Worm (Caenorhabditis elegans) whole organism, young adult: Measurements from ENCODE around the gene asp-2.

Experiments
- F22D6.2 ChIP-seq: sonication (generic microtip); optimal IDR thresholded peaks from 2 replicates; lab custom pipeline; 2016; ENCODE audit warnings: mild to moderate bottlenecking, missing genetic modification characterization, missing compliant biosample characterization
- F37B4.10 ChIP-seq: fragments of 200-800 bp; sonication (Bioruptor generic); IDR thresholded peaks from 2 replicates; pipeline ENCODE4 v1.3.6; 2022; ENCODE audit warnings: missing genetic modification characterization, missing compliant biosample characterization
- Y56A3A.18 ChIP-seq: fragments of 200-800 bp; sonication (Bioruptor generic); IDR thresholded peaks from 2 replicates; pipeline ENCODE4 v1.3.6; 2022; ENCODE audit warnings: missing genetic modification reagents, missing genetic modification characterization, missing compliant biosample characterization
- ZK185.1 ChIP-seq: sonication (generic microtip); optimal IDR thresholded peaks from 2 replicates; lab custom pipeline; 2016; ENCODE audit warnings: mild to moderate bottlenecking, missing genetic modification characterization, missing compliant biosample characterization; ENCODE audit not compliant: poor library complexity, severe bottlenecking
- aptf-2 ChIP-seq: fragments of 200-800 bp; sonication (Bioruptor generic); conservative IDR thresholded peaks from 2 replicates; pipeline ENCODE4 v1.3.6; 2022; ENCODE audit warnings: missing genetic modification reagents, missing genetic modification characterization, missing compliant biosample characterization
- attf-6 ChIP-seq: fragments of 200-800 bp; sonication (Bioruptor generic); IDR thresholded peaks from 2 replicates; pipeline ENCODE4 v1.3.6; 2022; ENCODE audit warnings: missing genetic modification reagents, missing genetic modification characterization, missing compliant biosample characterization
- cebp-1 ChIP-seq, 2 experiments: fragments of 200-800 bp in 1 of 2; sonication (Bioruptor generic) in 1 of 2; sonication (generic microtip) in 1 of 2; IDR thresholded peaks in 1 of 2; optimal IDR thresholded peaks in 1 of 2; 2 replicates each; pipeline versions ENCODE4 v1.3.6 to Lab custom; 2017 to 2022; ENCODE audit warnings: missing compliant biosample characterization in 2 of 2, missing genetic modification characterization in 2 of 2, mild to moderate bottlenecking in 1 of 2, missing genetic modification reagents in 1 of 2, moderate library complexity in 1 of 2
- ceh-58 ChIP-seq: fragments of 200-800 bp; sonication (Bioruptor generic); IDR thresholded peaks from 2 replicates; pipeline ENCODE4 v1.3.6; 2022; ENCODE audit warnings: missing genetic modification characterization, missing compliant biosample characterization
- efl-1 ChIP-seq: fragments of 150-350 bp; optimal IDR thresholded peaks from 2 replicates; lab custom pipeline; 2014; ENCODE audit warnings: missing biosample characterization, missing genetic modification reagents, missing genetic modification characterization
- egrh-3 ChIP-seq: fragments of 200-800 bp; sonication (Bioruptor generic); IDR thresholded peaks from 2 replicates; pipeline ENCODE4 v1.3.6; 2022; ENCODE audit warnings: missing genetic modification reagents, missing genetic modification characterization, missing compliant biosample characterization
- hlh-26 ChIP-seq: fragments of 200-800 bp; sonication (Bioruptor generic); conservative IDR thresholded peaks from 2 replicates; pipeline ENCODE4 v1.3.6; 2022; ENCODE audit warnings: missing genetic modification reagents, missing genetic modification characterization, missing compliant biosample characterization
- hmg-20 ChIP-seq: fragments of 200-800 bp; sonication (Bioruptor generic); IDR thresholded peaks from 2 replicates; pipeline ENCODE4 v1.3.6; 2022; ENCODE audit warnings: missing genetic modification reagents, missing genetic modification characterization, missing compliant biosample characterization
- hsf-1 ChIP-seq: fragments of 200-800 bp; sonication (Bioruptor generic); IDR thresholded peaks from 2 replicates; pipeline ENCODE4 v1.3.6; 2022; ENCODE audit warnings: missing genetic modification reagents, missing genetic modification characterization, missing compliant biosample characterization
- lag-1 ChIP-seq: fragments of 200-800 bp; sonication (Bioruptor generic); IDR thresholded peaks from 2 replicates; pipeline ENCODE4 v1.3.6; 2022; ENCODE audit warnings: missing genetic modification reagents, missing genetic modification characterization, missing compliant biosample characterization
- let-526 ChIP-seq: fragments of 200-800 bp; sonication (Bioruptor generic); IDR thresholded peaks from 2 replicates; pipeline ENCODE4 v1.3.6; 2022; ENCODE audit warnings: missing genetic modification reagents, missing genetic modification characterization, missing compliant biosample characterization
- let-607 ChIP-seq, 2 experiments: fragments of 200-800 bp in 1 of 2; sonication (Bioruptor generic) in 1 of 2; sonication (generic microtip) in 1 of 2; optimal IDR thresholded peaks; 2 replicates each; lab custom pipeline; 2016 to 2018; ENCODE audit warnings: mild to moderate bottlenecking in 2 of 2, missing compliant biosample characterization in 2 of 2, missing genetic modification characterization in 2 of 2, moderate library complexity in 2 of 2, missing genotype in 1 of 2
- lin-35 ChIP-seq, 3 experiments: fragments of 150-350 bp in 2 of 3; sonication (generic microtip) in 1 of 3; optimal IDR thresholded peaks; 2 replicates each; lab custom pipeline; 2014 to 2018; ENCODE audit warnings: missing biosample characterization in 3 of 3, missing genetic modification characterization in 3 of 3, missing genetic modification reagents in 3 of 3
- mcd-1 ChIP-seq: fragments of 200-800 bp; sonication (Bioruptor generic); IDR thresholded peaks from 2 replicates; pipeline ENCODE4 v1.3.6; 2022; ENCODE audit warnings: missing genetic modification reagents, missing genetic modification characterization, missing compliant biosample characterization
- mes-4 ChIP-seq: sonication (generic microtip); optimal IDR thresholded peaks from 2 replicates; lab custom pipeline; 2016; ENCODE audit warnings: missing genotype, missing genetic modification characterization, missing compliant biosample characterization
- nfyb-1 ChIP-seq: fragments of 200-800 bp; sonication (Bioruptor generic); IDR thresholded peaks from 2 replicates; pipeline ENCODE4 v1.3.6; 2022; ENCODE audit warnings: missing genetic modification reagents, missing genetic modification characterization, missing compliant biosample characterization
- nhr-27 ChIP-seq: fragments of 200-800 bp; sonication (Bioruptor generic); optimal IDR thresholded peaks from 2 replicates; lab custom pipeline; 2018; ENCODE audit warnings: mild to moderate bottlenecking, missing genetic modification characterization, moderate library complexity, missing compliant biosample characterization
- nhr-90 ChIP-seq: sonication (generic microtip); optimal IDR thresholded peaks from 2 replicates; lab custom pipeline; 2016; ENCODE audit warnings: missing genotype, mild to moderate bottlenecking, missing genetic modification characterization, missing compliant biosample characterization
- repo-1 ChIP-seq: sonication (generic microtip); optimal IDR thresholded peaks from 2 replicates; lab custom pipeline; 2017; ENCODE audit warnings: mild to moderate bottlenecking, missing genetic modification characterization, missing compliant biosample characterization
- sdz-38 ChIP-seq: sonication (generic microtip); optimal IDR thresholded peaks from 2 replicates; lab custom pipeline; 2016; ENCODE audit warnings: missing genotype, missing genetic modification characterization, missing compliant biosample characterization
- snpc-4 ChIP-seq, 5 experiments: fragments of 150-350 bp in 1 of 5; sonication (generic microtip) in 4 of 5; optimal IDR thresholded peaks; 2 replicates each; lab custom pipeline; 2014 to 2018; ENCODE audit warnings: missing genetic modification characterization in 5 of 5, missing biosample characterization in 3 of 5, antibody characterized with exemption in 2 of 5, mild to moderate bottlenecking in 2 of 5, missing compliant biosample characterization in 2 of 5, missing genotype in 2 of 5, moderate library complexity in 2 of 5, missing genetic modification reagents in 1 of 5
- somi-1 ChIP-seq: fragments of 200-800 bp; sonication (Bioruptor generic); optimal IDR thresholded peaks from 2 replicates; lab custom pipeline; 2018; ENCODE audit warnings: mild to moderate bottlenecking, missing genetic modification characterization, missing compliant biosample characterization
- tbp1 ChIP-seq: fragments of 200-800 bp; sonication (Bioruptor generic); optimal IDR thresholded peaks from 2 replicates; lab custom pipeline; 2018; ENCODE audit warnings: mild to moderate bottlenecking, missing genetic modification characterization, missing compliant biosample characterization
- tlf-1 ChIP-seq: fragments of 200-800 bp; sonication (Bioruptor generic); optimal IDR thresholded peaks from 2 replicates; lab custom pipeline; 2018; ENCODE audit warnings: mild to moderate bottlenecking, missing genetic modification characterization, missing compliant biosample characterization
- unc-130 ChIP-seq: sonication (generic microtip); optimal IDR thresholded peaks from 2 replicates; lab custom pipeline; 2016; ENCODE audit warnings: missing genetic modification reagents, missing genetic modification characterization, missing compliant biosample characterization
- zfh-2 ChIP-seq: fragments of 200-800 bp; sonication (Bioruptor generic); conservative IDR thresholded peaks from 2 replicates; pipeline ENCODE4 v1.3.6; 2022; ENCODE audit warnings: missing genetic modification reagents, missing genetic modification characterization, missing compliant biosample characterization
- ztf-3 ChIP-seq: fragments of 200-800 bp; sonication (Bioruptor generic); optimal IDR thresholded peaks from 2 replicates; lab custom pipeline; 2018; ENCODE audit warnings: mild to moderate bottlenecking, missing genetic modification characterization, missing compliant biosample characterization

The asp-2 gene

DNA sequence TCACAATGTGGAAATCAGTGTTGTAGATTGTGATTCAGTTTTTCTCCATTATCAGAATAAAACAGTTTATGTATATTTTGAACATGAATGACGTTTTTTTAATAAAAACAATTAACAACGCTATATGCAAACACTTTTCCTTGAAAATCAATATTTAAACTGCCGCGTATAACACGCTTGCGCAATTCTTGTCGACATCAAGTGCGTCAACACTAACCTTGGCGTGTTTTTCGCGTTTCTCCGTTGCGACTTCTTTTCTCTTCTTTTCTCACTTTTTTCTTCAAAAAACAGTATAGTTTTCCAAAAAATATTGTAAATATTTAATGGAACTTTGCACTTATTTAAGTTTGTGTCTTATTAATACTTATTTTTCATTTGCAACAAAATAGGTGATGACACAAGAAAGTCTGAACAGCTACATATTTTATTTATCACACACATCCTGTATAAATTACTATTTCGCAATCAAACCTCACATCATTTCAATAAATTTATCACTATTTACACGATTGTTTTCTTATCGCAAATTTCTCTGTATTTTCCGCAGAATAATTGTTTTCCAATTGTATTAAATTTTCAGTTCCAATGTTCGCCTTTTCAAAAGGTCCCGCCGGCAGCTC is 27.5 kb upstream of the asp-2 start, which contains the start of gene spas-1 (continued):
- no peak for TF ChIP-seq egrh-3 (GFP tag; lab: Robert Waterston, UW)
- 0 out of 2 replicates have a peak, but pooled peaks have one; percentile 37 for TF ChIP-seq cebp-1 (GFP tag; IDR thresholded peaks at IDR 0.05; lab: Robert Waterston, UW)
- TF ChIP-seq cebp-1 (tag; optimal IDR thresholded peaks at IDR 0.05; lab: Kevin White, UChicago), result peak; percentile 89
- TF ChIP-seq let-607 (tag; optimal IDR thresholded peaks at IDR 0.05; lab: Kevin White, UChicago), result peak in 1 of 2 experiments; percentile 47
- TF ChIP-seq repo-1 (tag; lab: Kevin White, UChicago), result peak; percentile 38
- TF ChIP-seq lag-1 (GFP tag; lab: Robert Waterston, UW), result no peak
- TF ChIP-seq unc-130 (GFP tag; lab: Kevin White, UChicago), result no peak
- no peak for TF ChIP-seq snpc-4 (GFP tag; optimal IDR thresholded peaks at IDR 0.05; lab: Kevin White, UChicago)
- TF ChIP-seq snpc-4 (tag; optimal IDR thresholded peaks at IDR 0.05; lab: Kevin White, UChicago), result peak in 1 of 4 experiments; percentile 76
- no peak for TF ChIP-seq mes-4 (tag; lab: Kevin White, UChicago)
- peak; percentile 46 for TF ChIP-seq ZK185.1 (tag; lab: Kevin White, UChicago)
- no peak for TF ChIP-seq nhr-27
- no peak for TF ChIP-seq hlh-26 (GFP tag; lab: Robert Waterston, UW)
- TF ChIP-seq F37B4.10 (GFP tag; lab: Robert Waterston, UW), result no peak
- TF ChIP-seq nhr-90 (tag; lab: Kevin White, UChicago), result no peak
- TF ChIP-seq sdz-38 (tag; lab: Kevin White, UChicago), result no peak
- TF ChIP-seq hsf-1 (GFP tag; lab: Robert Waterston, UW), result no peak
- TF ChIP-seq F22D6.2, result peak; percentile 26
- TF ChIP-seq nfyb-1 (GFP tag; lab: Robert Waterston, UW), result peak; percentile 56; the same call in 1 of the 2 replicates
- TF ChIP-seq efl-1 (GFP tag; lab: Kevin White, UChicago), result peak; percentile 79
- TF ChIP-seq mcd-1 (GFP tag; lab: Robert Waterston, UW), result peak; percentile 84
- TF ChIP-seq tlf-1 (GFP tag; lab: Kevin White, UChicago), result peak; percentile 68
- TF ChIP-seq zfh-2 (GFP tag; lab: Robert Waterston, UW), result no peak
- TF ChIP-seq tbp1 (GFP tag; lab: Kevin White, UChicago), result peak; percentile 67
- TF ChIP-seq aptf-2 (GFP tag; lab: Robert Waterston, UW), result no peak
- TF ChIP-seq let-526 (GFP tag; lab: Robert Waterston, UW), result no peak
- no peak for TF ChIP-seq ztf-3 (GFP tag; lab: Kevin White, UChicago)
- TF ChIP-seq attf-6 (GFP tag; lab: Robert Waterston, UW), result no peak
- no peak for TF ChIP-seq hmg-20 (GFP tag; lab: Robert Waterston, UW)
- peak; percentile 49; the same call in 1 of the 2 replicates for TF ChIP-seq Y56A3A.18
- peak; percentile 23 to 96 (median 81) for TF ChIP-seq lin-35 (GFP tag; optimal IDR thresholded peaks at IDR 0.05; lab: Kevin White, UChicago)
- TF ChIP-seq somi-1, result peak; percentile 25
- TF ChIP-seq, all 124 proteins: peak for 48

DNA sequence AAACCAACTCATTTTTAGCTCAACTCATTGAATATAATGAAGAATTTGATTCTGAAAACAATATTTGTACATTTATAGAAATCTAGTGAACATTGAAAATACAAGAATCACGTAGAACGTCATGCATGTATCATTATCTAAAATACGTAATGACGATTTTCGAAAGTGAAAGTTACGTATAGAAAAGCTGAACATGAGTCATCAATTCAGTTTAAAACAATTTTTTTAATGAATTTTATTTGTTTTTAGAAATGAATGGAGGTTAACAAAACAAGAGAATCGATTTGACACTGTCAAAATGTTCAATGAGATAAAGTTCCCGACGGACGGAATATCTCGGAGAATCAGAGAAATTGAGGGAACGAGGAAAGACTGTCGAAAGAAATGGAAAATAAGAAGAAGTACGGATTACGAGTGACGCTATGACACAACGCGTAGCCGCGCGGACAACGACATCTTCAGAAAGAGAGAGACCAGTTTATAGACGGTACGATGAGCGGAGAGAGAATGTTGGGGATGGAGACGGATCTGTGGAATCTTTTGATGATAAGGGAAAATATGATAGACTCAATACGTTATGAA is 21.1 kb upstream of the asp-2 start, which contains the start of gene ptr-1:
ptr-1 (minus strand) TSS at position 51 of the 582 bp plus-strand sequence.
- TF ChIP-seq F37B4.10 (GFP tag; lab: Robert Waterston, UW) (0 out of 2 replicates have a peak, but pooled peaks have one; percentile 44), ceh-58 (GFP tag; lab: Robert Waterston, UW) (no peak)
